Worm (Caenorhabditis elegans) whole organism, L2 larva: ENCODE data around the gene cpt-1.

Experiments used
- C34F6.9 ChIP-seq: fragments of 150-350 bp; optimal IDR thresholded peaks from 2 replicates; lab custom pipeline; 2014; ENCODE audit warnings: missing biosample characterization, missing genetic modification characterization
- F13H6.1 ChIP-seq: sonication (generic microtip); optimal IDR thresholded peaks from 2 replicates; lab custom pipeline; 2016; ENCODE audit warnings: missing genetic modification characterization, missing compliant biosample characterization
- R02D3.7 ChIP-seq: fragments of 150-350 bp; optimal IDR thresholded peaks from 2 replicates; lab custom pipeline; 2014; ENCODE audit warnings: missing biosample characterization, missing genetic modification characterization
- ZK546.5 ChIP-seq: sonication (generic microtip); optimal IDR thresholded peaks from 2 replicates; lab custom pipeline; 2017; ENCODE audit warnings: missing biosample characterization, missing genetic modification characterization
- aly-2 ChIP-seq: fragments of 150-350 bp; optimal IDR thresholded peaks from 2 replicates; lab custom pipeline; 2014; ENCODE audit warnings: missing biosample characterization, missing genetic modification characterization
- ama-1 ChIP-seq: fragments of 150-350 bp; optimal IDR thresholded peaks from 2 replicates; lab custom pipeline; 2018; ENCODE audit warnings: inconsistent platforms
- blmp-1 ChIP-seq: sonication (generic microtip); optimal IDR thresholded peaks from 2 replicates; lab custom pipeline; 2017; ENCODE audit warnings: missing genetic modification characterization, mild to moderate bottlenecking, missing compliant biosample characterization, antibody characterized with exemption, moderate library complexity; ENCODE audit not compliant: insufficient read depth
- ceh-16 ChIP-seq: fragments of 150-350 bp; optimal IDR thresholded peaks from 2 replicates; lab custom pipeline; 2014; ENCODE audit warnings: missing biosample characterization, missing genetic modification characterization
- ceh-82 ChIP-seq: fragments of 150-350 bp; optimal IDR thresholded peaks from 2 replicates; lab custom pipeline; 2014; ENCODE audit warnings: missing biosample characterization, missing genetic modification characterization
- crh-2 ChIP-seq: sonication (generic microtip); optimal IDR thresholded peaks from 2 replicates; lab custom pipeline; 2017; ENCODE audit warnings: missing biosample characterization, missing genetic modification characterization
- egl-27 ChIP-seq: sonication (generic microtip); optimal IDR thresholded peaks from 3 replicates; lab custom pipeline; 2017; ENCODE audit warnings: missing biosample characterization, missing genetic modification reagents, missing genetic modification characterization
- elt-1 ChIP-seq: fragments of 150-350 bp; optimal IDR thresholded peaks from 2 replicates; lab custom pipeline; 2014; ENCODE audit warnings: missing biosample characterization, missing genetic modification characterization
- fos-1 ChIP-seq: fragments of 150-350 bp; optimal IDR thresholded peaks from 2 replicates; lab custom pipeline; 2014; ENCODE audit warnings: missing biosample characterization, missing genetic modification characterization
- gmeb-1 ChIP-seq: fragments of 150-350 bp; optimal IDR thresholded peaks from 2 replicates; lab custom pipeline; 2014; ENCODE audit warnings: missing biosample characterization, missing genetic modification characterization
- lin-13 ChIP-seq: fragments of 150-350 bp; optimal IDR thresholded peaks from 2 replicates; lab custom pipeline; 2014; ENCODE audit warnings: missing biosample characterization, missing genetic modification reagents, missing genetic modification characterization
- lin-39 ChIP-seq: fragments of 150-350 bp; optimal IDR thresholded peaks from 2 replicates; lab custom pipeline; 2014; ENCODE audit warnings: missing biosample characterization, missing genetic modification reagents, missing genetic modification characterization
- lsy-2 ChIP-seq, 2 experiments: fragments of 150-350 bp in 1 of 2; sonication (generic microtip) in 1 of 2; optimal IDR thresholded peaks; 2 replicates each; lab custom pipeline; 2014 to 2017; ENCODE audit warnings: missing biosample characterization in 2 of 2, missing genetic modification characterization in 2 of 2
- mab-5 ChIP-seq: fragments of 150-350 bp; optimal IDR thresholded peaks from 2 replicates; lab custom pipeline; 2014; ENCODE audit warnings: missing biosample characterization, missing genetic modification characterization
- mdl-1 ChIP-seq, 2 experiments: fragments of 150-350 bp in 1 of 2; sonication (generic microtip) in 1 of 2; optimal IDR thresholded peaks; 2 replicates each; lab custom pipeline; 2017; ENCODE audit warnings: missing biosample characterization in 2 of 2, missing genetic modification characterization in 2 of 2
- nhr-11 ChIP-seq: fragments of 150-350 bp; optimal IDR thresholded peaks from 2 replicates; lab custom pipeline; 2014; ENCODE audit warnings: missing biosample characterization, missing genetic modification characterization
- nhr-12 ChIP-seq: fragments of 150-350 bp; optimal IDR thresholded peaks from 2 replicates; lab custom pipeline; 2014; ENCODE audit warnings: missing biosample characterization, missing genetic modification characterization
- nhr-129 ChIP-seq: fragments of 150-350 bp; optimal IDR thresholded peaks from 2 replicates; lab custom pipeline; 2014; ENCODE audit warnings: missing biosample characterization, missing genetic modification characterization
- nhr-21 ChIP-seq: fragments of 150-350 bp; optimal IDR thresholded peaks from 2 replicates; lab custom pipeline; 2014; ENCODE audit warnings: missing biosample characterization, missing genetic modification characterization
- nhr-23 ChIP-seq: fragments of 150-350 bp; optimal IDR thresholded peaks from 2 replicates; lab custom pipeline; 2014; ENCODE audit warnings: missing biosample characterization, missing genetic modification reagents, missing genetic modification characterization
- nhr-237 ChIP-seq: fragments of 150-350 bp; optimal IDR thresholded peaks from 2 replicates; lab custom pipeline; 2014; ENCODE audit warnings: missing biosample characterization, missing genetic modification characterization
- nhr-25 ChIP-seq: fragments of 150-350 bp; sonication (generic microtip); optimal IDR thresholded peaks from 3 replicates; lab custom pipeline; 2014; ENCODE audit warnings: missing biosample characterization, missing genetic modification characterization
- nhr-77 ChIP-seq: fragments of 150-350 bp; optimal IDR thresholded peaks from 2 replicates; lab custom pipeline; 2014; ENCODE audit warnings: missing biosample characterization, missing genetic modification characterization
- peb-1 ChIP-seq: fragments of 150-350 bp; optimal IDR thresholded peaks from 2 replicates; lab custom pipeline; 2014; ENCODE audit warnings: missing biosample characterization, missing genetic modification characterization
- skn-1 ChIP-seq: sonication (generic microtip); optimal IDR thresholded peaks from 2 replicates; lab custom pipeline; 2017; ENCODE audit warnings: missing biosample characterization, missing genetic modification characterization
- sma-3 ChIP-seq: sonication (generic microtip); optimal IDR thresholded peaks from 2 replicates; lab custom pipeline; 2016; ENCODE audit warnings: missing genetic modification reagents, missing genetic modification characterization, missing compliant biosample characterization
- sma-9 ChIP-seq, 2 experiments: fragments of 150-350 bp in 1 of 2; sonication (generic microtip) in 1 of 2; optimal IDR thresholded peaks; 2 replicates each; lab custom pipeline; 2014 to 2016; ENCODE audit warnings: missing genetic modification characterization in 2 of 2, mild to moderate bottlenecking in 1 of 2, missing biosample characterization in 1 of 2, missing compliant biosample characterization in 1 of 2, missing genetic modification reagents in 1 of 2, moderate library complexity in 1 of 2
- snpc-4 ChIP-seq: fragments of 150-350 bp; optimal IDR thresholded peaks from 2 replicates; lab custom pipeline; 2014; ENCODE audit warnings: missing biosample characterization, missing genetic modification characterization
- unc-39 ChIP-seq: fragments of 150-350 bp; optimal IDR thresholded peaks from 2 replicates; lab custom pipeline; 2014; ENCODE audit warnings: missing biosample characterization, missing genetic modification characterization
- unc-55 ChIP-seq: fragments of 150-350 bp; sonication (generic microtip); optimal IDR thresholded peaks from 3 replicates; lab custom pipeline; 2014; ENCODE audit warnings: missing biosample characterization, missing genetic modification reagents, missing genetic modification characterization
- unc-62 ChIP-seq: fragments of 150-350 bp; optimal IDR thresholded peaks from 2 replicates; lab custom pipeline; 2014; ENCODE audit warnings: missing biosample characterization, missing genetic modification reagents, missing genetic modification characterization
- zag-1 ChIP-seq: fragments of 150-350 bp; optimal IDR thresholded peaks from 2 replicates; lab custom pipeline; 2014; ENCODE audit warnings: missing biosample characterization, missing genetic modification characterization
- ztf-11 ChIP-seq: sonication (generic microtip); optimal IDR thresholded peaks from 2 replicates; lab custom pipeline; 2017; ENCODE audit warnings: missing biosample characterization, missing genetic modification characterization
- ztf-4 ChIP-seq: fragments of 150-350 bp; optimal IDR thresholded peaks from 2 replicates; lab custom pipeline; 2014; ENCODE audit warnings: missing biosample characterization, missing genetic modification characterization

The cpt-1 gene

DNA sequence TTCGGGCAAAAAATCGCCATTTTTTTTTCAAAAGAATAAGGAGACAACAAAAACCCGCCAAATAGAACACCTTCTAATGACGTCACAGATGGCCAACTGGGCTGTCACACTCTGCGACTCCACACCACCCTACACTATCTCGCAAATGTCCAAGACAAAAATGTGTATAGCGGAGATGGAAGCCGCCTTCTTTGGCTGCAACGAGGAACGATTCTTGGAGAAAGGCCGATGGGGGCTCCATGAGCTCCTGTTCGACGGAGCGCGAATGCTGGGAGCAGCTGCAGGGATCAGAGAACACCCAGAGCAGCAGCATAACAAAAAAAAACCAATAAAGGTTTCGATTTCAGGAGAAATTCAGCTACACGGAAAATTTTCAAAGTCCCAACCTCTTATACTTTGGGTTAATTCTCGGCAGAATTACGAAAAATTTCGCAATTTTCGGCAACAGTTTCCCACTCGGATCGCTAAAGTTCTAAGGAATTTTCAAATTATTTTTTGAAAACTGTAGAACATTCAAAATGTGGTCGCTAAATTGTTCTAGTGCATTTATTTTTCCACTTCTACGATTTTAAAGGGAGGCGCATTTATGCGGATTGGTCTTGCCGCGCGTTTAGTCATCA lies 9.6 kb upstream of the cpt-1 start (continued):
- TF ChIP-seq F13H6.1 (peak; percentile 35), ama-1 (lab: Kevin White, UChicago) (no peak), nhr-11 (tag; lab: Kevin White, UChicago) (no peak)

DNA sequence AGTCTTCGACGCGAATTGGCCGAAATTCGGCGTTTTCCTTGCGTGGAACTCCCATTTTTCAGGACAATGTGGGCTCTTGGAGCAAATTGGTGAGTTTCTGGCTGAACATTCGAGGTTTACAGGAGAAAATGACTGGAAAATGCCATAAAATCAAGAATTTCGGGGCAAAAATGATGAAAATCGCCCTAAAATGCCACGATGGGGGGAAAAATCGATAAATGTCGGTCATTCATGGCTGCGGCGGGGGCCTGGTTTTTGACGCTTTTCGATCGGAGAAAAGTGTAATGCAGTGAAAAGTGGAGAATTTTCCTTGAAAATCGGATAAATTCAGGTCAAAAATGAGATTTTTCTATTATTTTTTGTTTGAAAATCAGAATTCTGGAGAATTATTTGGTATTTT lies 8.9 kb upstream of the cpt-1 start, which contains the start of the genes Y46G5A.18 and Y46G5A.47:
Gene Y46G5A.18, minus strand, starts transcription at position 101 of the 400 bp plus-strand sequence.
Gene Y46G5A.47, minus strand, starts transcription at position 146 of the 400 bp plus-strand sequence.
- TF ChIP-seq nhr-237 (no peak), unc-39 (tag; lab: Kevin White, UChicago) (no peak), R02D3.7 (tag; lab: Kevin White, UChicago) (no peak), skn-1 (tag; lab: Kevin White, UChicago) (no peak), ceh-82 (no peak), gmeb-1 (tag; lab: Kevin White, UChicago) (no peak), sma-3 (no peak), crh-2 (tag; lab: Kevin White, UChicago) (no peak), unc-62 (GFP tag; lab: Kevin White, UChicago) (no peak), aly-2 (no peak), nhr-129 (tag; lab: Kevin White, UChicago) (no peak), nhr-21 (tag; lab: Kevin White, UChicago) (no peak), snpc-4 (no peak), lin-13 (no peak), peb-1 (tag; lab: Kevin White, UChicago) (no peak), nhr-77 (tag; lab: Kevin White, UChicago) (no peak)

DNA sequence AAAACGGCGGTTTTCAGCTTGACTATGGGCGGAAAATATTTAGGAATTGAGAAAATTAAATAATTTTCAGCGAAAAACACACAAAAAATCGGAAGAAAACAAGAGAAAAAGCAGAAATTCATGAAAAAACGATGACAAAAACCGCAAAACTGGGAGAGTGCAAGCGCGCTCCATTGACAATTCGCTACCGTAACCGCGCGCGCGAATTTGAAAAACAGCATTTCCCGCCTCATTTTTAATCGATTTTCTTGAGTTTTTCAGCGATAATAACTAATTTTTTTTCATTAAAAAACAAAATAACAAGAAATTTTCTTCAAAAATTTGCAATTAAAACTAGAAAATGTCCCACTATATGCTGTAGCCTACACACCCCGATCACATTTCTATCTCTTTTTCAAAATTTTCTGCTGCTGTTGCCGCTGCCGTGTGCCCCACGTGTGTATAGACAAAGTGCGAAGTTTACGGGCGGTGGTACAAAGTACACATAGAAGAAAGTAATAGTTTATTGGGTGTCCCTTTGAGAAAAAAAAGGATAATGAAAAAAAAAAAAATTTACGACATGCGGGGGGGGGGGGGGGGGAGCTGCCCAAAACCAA lies 3.8 kb upstream of the cpt-1 start:
- no peak for TF ChIP-seq ama-1 (lab: Kevin White, UChicago)
- peak; percentile 59 for TF ChIP-seq nhr-25 (tag; lab: Kevin White, UChicago)
- TF ChIP-seq nhr-23 (tag; lab: Kevin White, UChicago) = no peak
- peak; percentile 73 to 89 for TF ChIP-seq lsy-2 (tag; optimal IDR thresholded peaks at IDR 0.05; lab: Kevin White, UChicago)
- TF ChIP-seq ceh-16 (tag; lab: Kevin White, UChicago) = no peak
- peak in 1 of 2 experiments; percentile 54 for TF ChIP-seq mdl-1 (tag; optimal IDR thresholded peaks at IDR 0.05; lab: Kevin White, UChicago)
- TF ChIP-seq nhr-11 (tag; lab: Kevin White, UChicago) = peak; percentile 66
- no peak for TF ChIP-seq nhr-77 (tag; lab: Kevin White, UChicago)
- no peak for TF ChIP-seq unc-55 (GFP tag; lab: Kevin White, UChicago)
- no peak for TF ChIP-seq unc-39 (tag; lab: Kevin White, UChicago)
- peak; percentile 63 for TF ChIP-seq nhr-21 (tag; lab: Kevin White, UChicago)
- no peak for TF ChIP-seq peb-1 (tag; lab: Kevin White, UChicago)
- TF ChIP-seq nhr-12 (tag; lab: Kevin White, UChicago) = no peak
- peak; percentile 56 for TF ChIP-seq blmp-1 (tag; lab: Kevin White, UChicago)
- peak; percentile 23 for TF ChIP-seq sma-3
- TF ChIP-seq elt-1 = no peak
- TF ChIP-seq egl-27 (tag; lab: Kevin White, UChicago) = no peak
- TF ChIP-seq unc-62 (GFP tag; lab: Kevin White, UChicago) = no peak
- peak; percentile 8 for TF ChIP-seq ztf-4 (tag; lab: Kevin White, UChicago)
- no peak for TF ChIP-seq gmeb-1 (tag; lab: Kevin White, UChicago)
- peak; percentile 1 for TF ChIP-seq C34F6.9
- no peak for TF ChIP-seq ZK546.5 (tag; lab: Kevin White, UChicago)
- TF ChIP-seq crh-2 (tag; lab: Kevin White, UChicago) = peak; percentile 66
- TF ChIP-seq mab-5 (tag; lab: Kevin White, UChicago) = no peak
- no peak for TF ChIP-seq fos-1 (tag; lab: Kevin White, UChicago)
- TF ChIP-seq sma-9 (GFP tag; optimal IDR thresholded peaks at IDR 0.05; lab: Kevin White, UChicago) = peak; percentile 85
- TF ChIP-seq sma-9 (tag; optimal IDR thresholded peaks at IDR 0.05; lab: Kevin White, UChicago) = no peak
- peak; percentile 31 for TF ChIP-seq F13H6.1
- no peak for TF ChIP-seq nhr-237

DNA sequence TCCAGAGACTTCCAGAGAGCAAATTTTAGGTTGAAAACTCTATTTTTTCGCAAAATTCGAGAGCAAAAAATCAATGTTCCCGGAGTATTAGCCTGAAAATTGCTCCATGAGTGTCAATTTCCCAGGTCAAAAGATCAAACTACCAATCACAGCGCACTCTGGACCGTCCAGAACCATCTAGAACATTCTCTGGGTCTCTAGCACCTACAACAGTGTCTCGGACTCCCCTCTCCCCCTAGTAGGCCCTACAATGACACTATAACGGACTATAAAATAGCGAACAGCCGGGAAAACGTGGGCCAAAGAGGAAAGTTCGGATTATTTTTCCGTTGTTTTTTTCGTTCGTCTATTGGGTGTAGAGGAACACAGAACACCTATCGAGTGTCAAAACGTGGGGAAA lies 3.1 kb upstream of the cpt-1 start:
- TF ChIP-seq mab-5 (tag; lab: Kevin White, UChicago) (no peak), C34F6.9 (no peak), zag-1 (tag; lab: Kevin White, UChicago) (no peak), nhr-23 (tag; lab: Kevin White, UChicago) (no peak), elt-1 (no peak), ztf-11 (tag; lab: Kevin White, UChicago) (no peak), lin-39 (tag; lab: Kevin White, UChicago) (no peak), nhr-77 (tag; lab: Kevin White, UChicago) (no peak), ama-1 (lab: Kevin White, UChicago) (no peak), fos-1 (tag; lab: Kevin White, UChicago) (no peak), skn-1 (tag; lab: Kevin White, UChicago) (no peak), snpc-4 (no peak), unc-55 (GFP tag; lab: Kevin White, UChicago) (no peak), unc-39 (tag; lab: Kevin White, UChicago) (no peak), ceh-16 (tag; lab: Kevin White, UChicago) (no peak), sma-3 (no peak)
